Fruit fly (Drosophila melanogaster) whole organism, pupa: ENCODE results near the gene CG12171.

Experiments used
- CG10348 ChIP-seq: fragments of 200-800 bp; sonication (Bioruptor generic); IDR thresholded peaks from 2 replicates; pipeline ENCODE4 v1.3.6; 2022; ENCODE audit warnings: missing biosample characterization, missing genetic modification characterization
- CG12605 ChIP-seq: fragments of 200-800 bp; sonication (Bioruptor generic); IDR thresholded peaks from 2 replicates; pipeline ENCODE4 v1.3.6; 2022; ENCODE audit warnings: missing biosample characterization, missing genetic modification characterization
- CG13204 ChIP-seq: fragments of 200-800 bp; sonication (Bioruptor generic); optimal IDR thresholded peaks from 2 replicates; lab custom pipeline; 2018; ENCODE audit warnings: missing biosample characterization, mild to moderate bottlenecking, missing genetic modification characterization, moderate library complexity
- CG14655 ChIP-seq: fragments of 200-800 bp; sonication (Bioruptor generic); optimal IDR thresholded peaks from 3 replicates; lab custom pipeline; 2017; ENCODE audit warnings: mild to moderate bottlenecking, missing biosample characterization, missing genetic modification reagents, missing genetic modification characterization
- CG15710 ChIP-seq: fragments of 200-800 bp; sonication (Bioruptor generic); optimal IDR thresholded peaks from 2 replicates; lab custom pipeline; 2018; ENCODE audit warnings: missing biosample characterization, mild to moderate bottlenecking, missing genetic modification characterization, moderate library complexity
- CG17806 ChIP-seq: fragments of 200-800 bp; sonication (Bioruptor generic); optimal IDR thresholded peaks from 2 replicates; lab custom pipeline; 2018; ENCODE audit warnings: missing biosample characterization, mild to moderate bottlenecking, missing genetic modification characterization, moderate library complexity
- CG32121 ChIP-seq: fragments of 200-800 bp; sonication (Bioruptor generic); IDR thresholded peaks from 2 replicates; pipeline ENCODE4 v1.3.6; 2022; ENCODE audit warnings: missing biosample characterization, missing genetic modification characterization
- CG34367 ChIP-seq: fragments of 200-800 bp; sonication (Bioruptor generic); optimal IDR thresholded peaks from 2 replicates; lab custom pipeline; 2018; ENCODE audit warnings: missing biosample characterization, mild to moderate bottlenecking, missing genetic modification characterization
- CG4496 ChIP-seq: fragments of 200-800 bp; sonication (Bioruptor generic); IDR thresholded peaks from 3 replicates; pipeline ENCODE4 v1.3.6; 2022; ENCODE audit warnings: missing biosample characterization, missing genetic modification characterization
- CG8159 ChIP-seq: fragments of 200-800 bp; sonication (Bioruptor generic); optimal IDR thresholded peaks from 3 replicates; lab custom pipeline; 2018; ENCODE audit warnings: missing biosample characterization, mild to moderate bottlenecking, missing genetic modification characterization, moderate library complexity
- CG8301 ChIP-seq: fragments of 200-800 bp; sonication (Bioruptor generic); optimal IDR thresholded peaks from 2 replicates; lab custom pipeline; 2018; ENCODE audit warnings: missing biosample characterization, mild to moderate bottlenecking, missing genetic modification characterization
- CG9948 ChIP-seq: fragments of 200-800 bp; sonication (Bioruptor generic); optimal IDR thresholded peaks from 2 replicates; lab custom pipeline; 2018; ENCODE audit warnings: missing biosample characterization, mild to moderate bottlenecking, missing genetic modification characterization, moderate library complexity
- D1 ChIP-seq: fragments of 200-800 bp; sonication (Bioruptor generic); optimal IDR thresholded peaks from 2 replicates; lab custom pipeline; 2018; ENCODE audit warnings: missing biosample characterization, mild to moderate bottlenecking, missing genetic modification characterization, moderate library complexity
- EcR ChIP-seq: fragments of 200-800 bp; sonication (Bioruptor generic); optimal IDR thresholded peaks from 3 replicates; lab custom pipeline; 2019; ENCODE audit warnings: missing biosample characterization, missing genetic modification characterization, mild to moderate bottlenecking, moderate library complexity, missing genetic modification reagents
- Ets98B ChIP-seq: fragments of 200-800 bp; sonication (Bioruptor generic); IDR thresholded peaks from 2 replicates; pipeline ENCODE4 v1.3.6; 2022; ENCODE audit warnings: missing biosample characterization, missing genetic modification characterization
- Pif1A ChIP-seq: fragments of 200-800 bp; sonication (Bioruptor generic); optimal IDR thresholded peaks from 3 replicates; lab custom pipeline; 2016; ENCODE audit warnings: missing biosample characterization, missing genetic modification characterization
- Pif1B ChIP-seq: fragments of 200-800 bp; sonication (Bioruptor generic); optimal IDR thresholded peaks from 3 replicates; lab custom pipeline; 2016; ENCODE audit warnings: missing biosample characterization, missing genetic modification characterization
- Snoo ChIP-seq: fragments of 200-800 bp; sonication (Bioruptor generic); optimal IDR thresholded peaks from 3 replicates; lab custom pipeline; 2017; ENCODE audit warnings: missing biosample characterization, mild to moderate bottlenecking, missing genetic modification characterization, inconsistent platforms
- fd96Ca ChIP-seq: fragments of 200-800 bp; sonication (Bioruptor generic); IDR thresholded peaks from 3 replicates; pipeline ENCODE4 v1.3.6; 2022; ENCODE audit warnings: missing biosample characterization, missing genetic modification characterization
- gl ChIP-seq: fragments of 200-800 bp; sonication (Bioruptor generic); optimal IDR thresholded peaks from 2 replicates; lab custom pipeline; 2018; ENCODE audit warnings: missing biosample characterization, mild to moderate bottlenecking, missing genetic modification characterization
- rn ChIP-seq: fragments of 200-800 bp; sonication (Bioruptor generic); IDR thresholded peaks from 2 replicates; pipeline ENCODE4 v1.3.6; 2022; ENCODE audit warnings: missing biosample characterization, missing genetic modification characterization

The CG12171 gene

DNA sequence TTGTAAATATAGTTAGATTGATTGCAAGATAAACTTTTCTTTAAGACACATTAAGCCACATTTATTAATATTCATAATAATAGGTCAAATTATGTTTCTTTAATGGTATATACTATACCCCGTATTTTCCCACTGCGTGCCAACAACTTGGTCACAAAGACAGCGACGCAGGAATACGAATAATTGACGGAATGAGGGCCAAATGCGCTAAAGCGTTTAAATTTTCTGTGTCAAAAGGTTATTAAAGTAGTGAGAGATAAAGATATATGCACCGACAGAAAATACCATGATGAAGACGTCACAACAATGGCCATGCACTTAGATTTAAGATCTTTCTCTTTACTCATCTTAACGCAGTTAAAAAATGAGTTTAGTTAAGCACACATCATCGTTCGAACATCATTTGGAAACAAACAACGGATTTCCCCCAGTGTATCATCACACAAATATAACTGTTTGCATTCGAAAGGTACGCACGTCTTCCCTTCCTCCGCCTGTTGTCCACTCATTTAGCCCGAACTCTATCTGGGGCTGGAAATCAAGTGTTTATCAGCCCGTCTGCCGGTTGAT lies 13.0 kb upstream of the CG12171 start:
- no peak for TF ChIP-seq D1 (tag; lab: Kevin White, UChicago)
- peak; percentile 61 for TF ChIP-seq Pif1A (GFP tag; lab: Kevin White, UChicago)
- TF ChIP-seq CG15710 (tag; lab: Kevin White, UChicago) = peak; percentile 60
- TF ChIP-seq CG8301 (tag; lab: Kevin White, UChicago) = peak; percentile 58
- TF ChIP-seq CG4496 (GFP tag; lab: Robert Waterston, UW) = 0 out of 3 replicates have a peak, but pooled peaks have one; percentile 45
- TF ChIP-seq CG12605 (GFP tag; lab: Robert Waterston, UW) = peak; percentile 30
- peak; percentile 34 for TF ChIP-seq Pif1B (GFP tag; lab: Kevin White, UChicago)
- peak; percentile 45 for TF ChIP-seq CG17806 (tag; lab: Kevin White, UChicago)
- TF ChIP-seq Snoo (tag; lab: Kevin White, UChicago) = peak; percentile 60
- TF ChIP-seq CG9948 = peak; percentile 41
- TF ChIP-seq rn = peak; percentile 51
- TF ChIP-seq CG14655 (GFP tag; lab: Kevin White, UChicago) = peak; percentile 79
- peak; percentile 64; the same call in 1 of the 3 replicates for TF ChIP-seq fd96Ca
- TF ChIP-seq EcR (GFP tag; lab: Kevin White, UChicago) = no peak
- TF ChIP-seq CG34367 (tag; lab: Kevin White, UChicago) = peak; percentile 30
- peak; percentile 33; the same call in 1 of the 2 replicates for TF ChIP-seq CG32121 (GFP tag; lab: Robert Waterston, UW)
- peak; percentile 14 for TF ChIP-seq gl (tag; lab: Kevin White, UChicago)
- TF ChIP-seq CG13204 (GFP tag; lab: Kevin White, UChicago) = no peak
- no peak for TF ChIP-seq CG10348 (GFP tag; lab: Robert Waterston, UW)
- TF ChIP-seq CG8159 (tag; lab: Kevin White, UChicago) = peak; percentile 70

DNA sequence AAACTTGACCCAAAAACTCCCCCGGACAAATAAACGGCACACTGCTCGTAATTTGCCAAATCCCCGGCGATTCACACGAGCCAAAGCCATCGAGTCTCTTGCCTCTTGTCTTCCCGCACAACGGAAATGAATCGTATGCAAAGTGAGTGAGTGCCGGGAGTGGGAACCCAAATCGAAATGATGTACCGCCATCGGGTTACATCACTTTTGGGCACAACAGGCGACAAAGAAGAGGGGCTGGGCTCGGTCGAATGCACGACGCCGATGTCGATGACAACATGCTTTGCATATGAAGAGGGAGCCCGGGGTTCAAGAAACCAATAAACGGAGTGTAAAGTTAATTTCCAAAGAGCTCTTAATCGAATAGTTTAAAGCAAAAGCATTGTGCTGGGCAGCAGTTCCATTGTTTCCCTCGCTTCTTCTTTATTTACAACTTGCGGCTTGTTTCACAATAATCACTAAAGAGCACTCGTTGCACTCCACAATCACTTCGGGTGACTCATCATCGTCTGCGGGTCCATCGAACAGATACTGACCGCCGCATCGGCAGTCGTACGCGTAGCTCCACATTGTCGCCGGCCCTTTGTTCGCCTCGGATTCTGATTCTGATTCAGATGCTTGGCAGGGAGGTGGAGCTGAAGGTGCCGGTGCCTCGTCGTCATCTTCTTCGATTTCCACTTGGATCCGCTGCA lies 11.6 kb upstream of the CG12171 start:
- TF ChIP-seq CG15710 (tag; lab: Kevin White, UChicago) (no peak), Pif1A (GFP tag; lab: Kevin White, UChicago) (peak; percentile 4), CG12605 (GFP tag; lab: Robert Waterston, UW) (peak; percentile 50), CG13204 (GFP tag; lab: Kevin White, UChicago) (peak; percentile 77), Snoo (tag; lab: Kevin White, UChicago) (no peak), CG17806 (tag; lab: Kevin White, UChicago) (no peak), CG4496 (GFP tag; lab: Robert Waterston, UW) (peak; percentile 42; the same call in 1 of the 3 replicates), CG9948 (no peak), rn (no peak), CG10348 (GFP tag; lab: Robert Waterston, UW) (no peak), CG34367 (tag; lab: Kevin White, UChicago) (peak; percentile 18), CG8159 (tag; lab: Kevin White, UChicago) (peak; percentile 27), Pif1B (GFP tag; lab: Kevin White, UChicago) (no peak), CG8301 (tag; lab: Kevin White, UChicago) (peak; percentile 4), CG14655 (GFP tag; lab: Kevin White, UChicago) (peak; percentile 14), fd96Ca (0 out of 3 replicates have a peak, but pooled peaks have one; percentile 45), D1 (tag; lab: Kevin White, UChicago) (no peak), gl (tag; lab: Kevin White, UChicago) (peak; percentile 82), Ets98B (GFP tag; lab: Robert Waterston, UW) (no peak; the same call in 1 of the 2 replicates), CG32121 (GFP tag; lab: Robert Waterston, UW) (no peak), EcR (GFP tag; lab: Kevin White, UChicago) (peak; percentile 94)

DNA sequence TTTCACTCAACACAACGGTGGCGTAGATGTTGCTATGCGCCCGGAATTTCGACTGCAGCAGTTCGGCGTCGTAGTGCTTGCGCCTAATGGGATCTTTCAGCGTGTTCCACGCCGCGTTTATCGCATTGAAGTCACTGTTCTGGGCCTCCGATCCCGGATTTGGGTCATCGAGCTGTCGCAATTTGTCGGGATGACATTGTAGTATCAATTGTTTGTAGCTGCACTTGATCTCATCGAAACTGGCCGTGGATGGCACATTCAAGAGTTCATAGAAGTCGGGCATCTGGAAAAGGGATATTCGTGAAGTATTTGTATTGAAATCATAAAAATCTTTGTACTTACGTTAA lies 11.0 kb upstream of the CG12171 start:
- no peak for TF ChIP-seq CG10348 (GFP tag; lab: Robert Waterston, UW)
- TF ChIP-seq Pif1B (GFP tag; lab: Kevin White, UChicago) = no peak
- no peak for TF ChIP-seq CG34367 (tag; lab: Kevin White, UChicago)
- no peak for TF ChIP-seq Snoo (tag; lab: Kevin White, UChicago)
- no peak for TF ChIP-seq Pif1A (GFP tag; lab: Kevin White, UChicago)

DNA sequence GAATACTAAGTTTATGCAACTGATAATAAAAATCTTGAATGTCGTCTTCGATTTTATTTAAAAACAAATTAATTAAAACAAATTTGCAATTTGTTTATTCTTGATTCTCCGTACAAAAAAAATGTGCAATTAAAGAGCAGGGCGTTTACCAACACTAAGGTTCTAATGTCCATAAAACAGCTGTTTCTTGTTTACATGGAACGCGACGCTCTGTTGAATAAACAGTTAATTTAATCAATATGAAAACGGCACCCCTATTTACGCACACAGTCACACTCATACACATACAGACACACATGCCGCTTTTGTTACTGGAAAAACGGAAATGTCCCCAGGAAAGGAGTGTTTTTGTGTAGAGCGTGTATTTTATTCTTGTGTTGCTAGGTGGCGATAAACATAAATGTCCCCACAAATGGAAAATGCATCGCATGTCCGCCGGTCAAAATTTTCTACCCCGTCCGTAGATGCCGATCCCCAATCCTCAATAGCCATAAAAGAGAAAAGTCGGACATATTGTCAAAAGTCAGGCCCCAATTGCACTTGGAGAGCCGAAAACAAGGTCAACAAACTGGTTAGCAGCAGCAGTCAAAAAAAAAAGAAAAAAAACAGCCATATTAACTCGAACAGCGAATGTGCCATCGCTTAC lies 10.3 kb upstream of the CG12171 start:
- peak; percentile 25 for TF ChIP-seq EcR (GFP tag; lab: Kevin White, UChicago)
- TF ChIP-seq Pif1A (GFP tag; lab: Kevin White, UChicago) = peak; percentile 21
- TF ChIP-seq CG17806 (tag; lab: Kevin White, UChicago) = no peak
- no peak for TF ChIP-seq CG15710 (tag; lab: Kevin White, UChicago)
- TF ChIP-seq CG8159 (tag; lab: Kevin White, UChicago) = no peak
- peak; percentile 38 for TF ChIP-seq Pif1B (GFP tag; lab: Kevin White, UChicago)
- TF ChIP-seq fd96Ca = no peak
- no peak for TF ChIP-seq Snoo (tag; lab: Kevin White, UChicago)
- no peak for TF ChIP-seq CG34367 (tag; lab: Kevin White, UChicago)
- no peak for TF ChIP-seq CG8301 (tag; lab: Kevin White, UChicago)
- TF ChIP-seq CG4496 (GFP tag; lab: Robert Waterston, UW) = no peak
- TF ChIP-seq gl (tag; lab: Kevin White, UChicago) = peak; percentile 27
